Fruit fly (Drosophila melanogaster) whole organism, prepupa: ENCODE results near the gene CG7530.

ENCODE experiments used
- Blimp-1 ChIP-seq: fragments of 200-800 bp; sonication (Bioruptor generic); optimal IDR thresholded peaks from 3 replicates; lab custom pipeline; 2017; ENCODE audit warnings: missing biosample characterization, missing genetic modification characterization, mild to moderate bottlenecking, moderate library complexity, missing genetic modification reagents
- CG10631 ChIP-seq: fragments of 200-800 bp; sonication (Bioruptor generic); optimal IDR thresholded peaks from 2 replicates; lab custom pipeline; 2016; ENCODE audit warnings: missing biosample characterization, missing genetic modification characterization
- CG10669 ChIP-seq: fragments of 200-800 bp; sonication (Bioruptor generic); optimal IDR thresholded peaks from 3 replicates; lab custom pipeline; 2018; ENCODE audit warnings: missing biosample characterization, mild to moderate bottlenecking, missing genetic modification characterization, moderate library complexity
- CG11294 ChIP-seq: fragments of 200-800 bp; sonication (Bioruptor generic); IDR thresholded peaks from 2 replicates; pipeline ENCODE4 v1.3.6; 2022; ENCODE audit warnings: missing biosample characterization, missing genetic modification characterization
- CG11762 ChIP-seq: fragments of 200-800 bp; sonication (Bioruptor generic); optimal IDR thresholded peaks from 3 replicates; lab custom pipeline; 2016; ENCODE audit warnings: missing biosample characterization, missing genetic modification characterization; ENCODE audit not compliant: insufficient read depth
- CG11902 ChIP-seq: fragments of 200-800 bp; sonication (Bioruptor generic); optimal IDR thresholded peaks from 3 replicates; lab custom pipeline; 2016; ENCODE audit warnings: missing biosample characterization, missing genetic modification characterization
- CG1621 ChIP-seq: fragments of 200-800 bp; sonication (Bioruptor generic); optimal IDR thresholded peaks from 3 replicates; lab custom pipeline; 2018; ENCODE audit warnings: missing biosample characterization, mild to moderate bottlenecking, missing genetic modification characterization
- CG16779 ChIP-seq: fragments of 200-800 bp; sonication (Bioruptor generic); optimal IDR thresholded peaks from 3 replicates; lab custom pipeline; 2017; ENCODE audit warnings: missing biosample characterization, mild to moderate bottlenecking, missing genetic modification characterization
- CG3032 ChIP-seq: fragments of 200-800 bp; optimal IDR thresholded peaks from 2 replicates; lab custom pipeline; 2019; ENCODE audit warnings: missing biosample characterization, mild to moderate bottlenecking, missing genetic modification characterization, moderate library complexity
- CG31627 ChIP-seq: fragments of 200-800 bp; sonication (Bioruptor generic); optimal IDR thresholded peaks from 3 replicates; lab custom pipeline; 2016; ENCODE audit warnings: missing biosample characterization, missing genetic modification characterization
- CG32006 ChIP-seq: fragments of 200-800 bp; sonication (Bioruptor generic); optimal IDR thresholded peaks from 3 replicates; lab custom pipeline; 2017; ENCODE audit warnings: missing biosample characterization, mild to moderate bottlenecking, missing genetic modification characterization
- CG3919 ChIP-seq: fragments of 200-800 bp; sonication (Bioruptor generic); optimal IDR thresholded peaks from 3 replicates; lab custom pipeline; 2016; ENCODE audit warnings: missing biosample characterization, missing genetic modification characterization
- CG4318 ChIP-seq: fragments of 200-800 bp; sonication (Bioruptor generic); optimal IDR thresholded peaks from 3 replicates; lab custom pipeline; 2017; ENCODE audit warnings: missing biosample characterization, mild to moderate bottlenecking, missing genetic modification characterization
- CG6163 ChIP-seq: fragments of 200-800 bp; sonication (Bioruptor generic); IDR thresholded peaks from 3 replicates; pipeline ENCODE4 v1.3.6; 2022; ENCODE audit warnings: missing biosample characterization, missing genetic modification characterization
- CG6792 ChIP-seq: fragments of 200-800 bp; sonication (Bioruptor generic); optimal IDR thresholded peaks from 3 replicates; lab custom pipeline; 2016; ENCODE audit warnings: missing biosample characterization, missing genetic modification characterization
- CG6854 ChIP-seq: fragments of 200-800 bp; sonication (Bioruptor generic); optimal IDR thresholded peaks from 2 replicates; lab custom pipeline; 2017; ENCODE audit warnings: missing biosample characterization, mild to moderate bottlenecking, missing genetic modification characterization
- CG7368 ChIP-seq: fragments of 200-800 bp; sonication (Bioruptor generic); optimal IDR thresholded peaks from 3 replicates; lab custom pipeline; 2016; ENCODE audit warnings: missing biosample characterization, missing genetic modification characterization
- CG8319 ChIP-seq: fragments of 200-800 bp; sonication (Bioruptor generic); optimal IDR thresholded peaks from 3 replicates; lab custom pipeline; 2016; ENCODE audit warnings: missing biosample characterization, missing genetic modification characterization
- Eip75B ChIP-seq: fragments of 200-800 bp; sonication (Bioruptor generic); optimal IDR thresholded peaks from 3 replicates; lab custom pipeline; 2016; ENCODE audit warnings: missing biosample characterization, missing genetic modification characterization
- Eip78C ChIP-seq: fragments of 200-800 bp; sonication (Bioruptor generic); peaks from one replicate; lab custom pipeline; 2016; ENCODE audit warnings: missing biosample characterization, missing genetic modification characterization
- Eip93F ChIP-seq: fragments of 200-800 bp; sonication (Bioruptor generic); optimal IDR thresholded peaks from 2 replicates; lab custom pipeline; 2016; ENCODE audit warnings: missing biosample characterization, mild to moderate bottlenecking, missing genetic modification characterization
- Ets21C ChIP-seq: fragments of 200-800 bp; sonication (Bioruptor generic); optimal IDR thresholded peaks from 3 replicates; lab custom pipeline; 2016; ENCODE audit warnings: missing biosample characterization, missing genetic modification characterization
- Ets96B ChIP-seq: fragments of 200-800 bp; optimal IDR thresholded peaks from 2 replicates; lab custom pipeline; 2019; ENCODE audit warnings: missing biosample characterization, mild to moderate bottlenecking, missing genetic modification characterization, moderate library complexity
- Gug ChIP-seq: fragments of 200-800 bp; sonication (Bioruptor generic); IDR thresholded peaks from 2 replicates; pipeline ENCODE4 v1.3.6; 2022; ENCODE audit warnings: missing biosample characterization, missing genetic modification characterization
- Hr38 ChIP-seq: sonication (Bioruptor generic); optimal IDR thresholded peaks from 2 replicates; lab custom pipeline; 2016; ENCODE audit warnings: missing biosample characterization, missing genetic modification characterization
- Hr39 ChIP-seq: fragments of 200-800 bp; sonication (Bioruptor generic); optimal IDR thresholded peaks from 2 replicates; lab custom pipeline; 2016; ENCODE audit warnings: missing biosample characterization, missing genetic modification characterization
- Hr4 ChIP-seq: fragments of 200-800 bp; sonication (Bioruptor generic); optimal IDR thresholded peaks from 3 replicates; lab custom pipeline; 2016; ENCODE audit warnings: missing biosample characterization, missing genetic modification characterization
- Lpt ChIP-seq: fragments of 200-800 bp; sonication (Bioruptor generic); optimal IDR thresholded peaks from 3 replicates; lab custom pipeline; 2016; ENCODE audit warnings: missing biosample characterization, missing genetic modification characterization
- Met ChIP-seq: fragments of 200-800 bp; sonication (Bioruptor generic); optimal IDR thresholded peaks from 3 replicates; lab custom pipeline; 2016; ENCODE audit warnings: missing biosample characterization, missing genetic modification characterization
- OdsH ChIP-seq: fragments of 200-800 bp; sonication (Bioruptor generic); optimal IDR thresholded peaks from 3 replicates; lab custom pipeline; 2016; ENCODE audit warnings: missing biosample characterization, missing genetic modification characterization
- Smox ChIP-seq: fragments of 200-800 bp; sonication (Bioruptor generic); optimal IDR thresholded peaks from 3 replicates; lab custom pipeline; 2016; ENCODE audit warnings: missing biosample characterization, missing genetic modification characterization
- Sox102F ChIP-seq: fragments of 200-800 bp; sonication (Bioruptor generic); optimal IDR thresholded peaks from 2 replicates; lab custom pipeline; 2016; ENCODE audit warnings: missing biosample characterization, mild to moderate bottlenecking, missing genetic modification characterization
- Sox14 ChIP-seq: fragments of 200-800 bp; sonication (Bioruptor generic); optimal IDR thresholded peaks from 3 replicates; lab custom pipeline; 2016; ENCODE audit warnings: missing biosample characterization, missing genetic modification characterization
- Sox15 ChIP-seq: fragments of 200-800 bp; sonication (Bioruptor generic); optimal IDR thresholded peaks from 3 replicates; lab custom pipeline; 2016; ENCODE audit warnings: missing biosample characterization, missing genetic modification characterization
- achi ChIP-seq: fragments of 200-800 bp; sonication (Bioruptor generic); optimal IDR thresholded peaks from 3 replicates; lab custom pipeline; 2016; ENCODE audit warnings: missing biosample characterization, missing genetic modification characterization
- acj6 ChIP-seq: fragments of 200-800 bp; sonication (Bioruptor generic); optimal IDR thresholded peaks from 3 replicates; lab custom pipeline; 2016; ENCODE audit warnings: missing biosample characterization, missing genetic modification characterization
- cyc ChIP-seq: fragments of 200-800 bp; sonication (Bioruptor generic); optimal IDR thresholded peaks from 3 replicates; lab custom pipeline; 2016; ENCODE audit warnings: missing biosample characterization, missing genetic modification characterization
- dac ChIP-seq: fragments of 200-800 bp; sonication (Bioruptor generic); optimal IDR thresholded peaks from 2 replicates; lab custom pipeline; 2017; ENCODE audit warnings: missing biosample characterization, mild to moderate bottlenecking, missing genetic modification characterization
- dsx ChIP-seq: fragments of 200-800 bp; optimal IDR thresholded peaks from 3 replicates; lab custom pipeline; 2019; ENCODE audit warnings: missing biosample characterization, mild to moderate bottlenecking, missing genetic modification characterization, moderate library complexity; ENCODE audit not compliant: poor library complexity, severe bottlenecking
- eg ChIP-seq: fragments of 200-800 bp; sonication (Bioruptor generic); IDR thresholded peaks from 3 replicates; pipeline ENCODE4 v1.3.6; 2022; ENCODE audit warnings: missing biosample characterization, missing genetic modification characterization
- esn ChIP-seq: fragments of 200-800 bp; sonication (Bioruptor generic); optimal IDR thresholded peaks from 2 replicates; lab custom pipeline; 2016; ENCODE audit warnings: missing biosample characterization, mild to moderate bottlenecking, missing genetic modification characterization, moderate library complexity
- fd59A ChIP-seq: fragments of 200-800 bp; sonication (Bioruptor generic); optimal IDR thresholded peaks from 2 replicates; lab custom pipeline; 2017; ENCODE audit warnings: missing biosample characterization, mild to moderate bottlenecking, missing genetic modification characterization, missing genetic modification reagents
- fd85E ChIP-seq: fragments of 200-800 bp; sonication (Bioruptor generic); optimal IDR thresholded peaks from 3 replicates; lab custom pipeline; 2016; ENCODE audit warnings: missing biosample characterization, missing genetic modification characterization
- fkh ChIP-seq: fragments of 200-800 bp; sonication (Bioruptor generic); optimal IDR thresholded peaks from 3 replicates; lab custom pipeline; 2017; ENCODE audit warnings: missing biosample characterization, mild to moderate bottlenecking, missing genetic modification characterization, moderate library complexity
- lz ChIP-seq: fragments of 200-800 bp; sonication (Bioruptor generic); optimal IDR thresholded peaks from 3 replicates; lab custom pipeline; 2016; ENCODE audit warnings: missing biosample characterization, missing genetic modification characterization
- net ChIP-seq: fragments of 200-800 bp; sonication (Bioruptor generic); optimal IDR thresholded peaks from 3 replicates; lab custom pipeline; 2016; ENCODE audit warnings: missing biosample characterization, missing genetic modification characterization
- salr ChIP-seq, 2 experiments: fragments of 200-800 bp; sonication (Bioruptor generic); optimal IDR thresholded peaks; 3 replicates each; lab custom pipeline; 2016 to 2018; ENCODE audit warnings: missing biosample characterization in 2 of 2, missing genetic modification characterization in 2 of 2, mild to moderate bottlenecking in 1 of 2
- spab ChIP-seq: fragments of 200-800 bp; sonication (Bioruptor generic); optimal IDR thresholded peaks from 2 replicates; lab custom pipeline; 2017; ENCODE audit warnings: missing biosample characterization, mild to moderate bottlenecking, missing genetic modification characterization, missing genetic modification reagents
- topi ChIP-seq: fragments of 200-800 bp; sonication (Bioruptor generic); optimal IDR thresholded peaks from 3 replicates; lab custom pipeline; 2016; ENCODE audit warnings: missing biosample characterization, missing genetic modification characterization
- vri ChIP-seq: fragments of 200-800 bp; sonication (Bioruptor generic); optimal IDR thresholded peaks from 3 replicates; lab custom pipeline; 2016; ENCODE audit warnings: missing biosample characterization, mild to moderate bottlenecking, missing genetic modification characterization

Gene CG7530

dm6 chr3R:14720885-14721284 lies 10.4 kb downstream of the CG7530 start:
- TF ChIP-seq achi (GFP tag; lab: Kevin White, UChicago), result no peak
- TF ChIP-seq fkh (GFP tag; lab: Kevin White, UChicago), result peak; percentile 16
- TF ChIP-seq CG10669 (GFP tag; lab: Kevin White, UChicago), result no peak
- TF ChIP-seq Ets96B, result no peak
- TF ChIP-seq topi, result no peak
- no peak for TF ChIP-seq dac (GFP tag; lab: Kevin White, UChicago)
- TF ChIP-seq Hr39, result no peak
- no peak for TF ChIP-seq CG3919 (GFP tag; lab: Kevin White, UChicago)
- peak; percentile 33 for TF ChIP-seq CG32006 (GFP tag; lab: Kevin White, UChicago)
- TF ChIP-seq Eip78C (GFP tag; lab: Kevin White, UChicago), result peak; percentile 75
- TF ChIP-seq CG8319 (GFP tag; lab: Kevin White, UChicago), result no peak
- peak; percentile 32 for TF ChIP-seq Hr4 (GFP tag; lab: Kevin White, UChicago)
- TF ChIP-seq, all 60 proteins: peak for 4

- TF ChIP-seq Lpt (GFP tag; lab: Kevin White, UChicago) (peak; percentile 50), fd59A (GFP tag; lab: Kevin White, UChicago) (peak; percentile 7), OdsH (peak; percentile 59), esn (GFP tag; lab: Kevin White, UChicago) (no peak), Sox14 (GFP tag; lab: Kevin White, UChicago) (peak; percentile 26), CG16779 (tag; lab: Kevin White, UChicago) (no peak), Hr4 (GFP tag; lab: Kevin White, UChicago) (peak; percentile 82), Ets96B (no peak), CG6163 (GFP tag; lab: Robert Waterston, UW) (peak; percentile 78; the same call in 2 of the 3 replicates), eg (GFP tag; lab: Robert Waterston, UW) (peak; percentile 86), CG10631 (GFP tag; lab: Kevin White, UChicago) (peak; percentile 16), lz (GFP tag; lab: Kevin White, UChicago) (no peak), fkh (GFP tag; lab: Kevin White, UChicago) (no peak), Blimp-1 (GFP tag; lab: Kevin White, UChicago) (no peak), cyc (GFP tag; lab: Kevin White, UChicago) (no peak), Hr39 (peak; percentile 7), Smox (GFP tag; lab: Kevin White, UChicago) (no peak), Eip75B (GFP tag; lab: Kevin White, UChicago) (no peak), CG3032 (tag; lab: Kevin White, UChicago) (no peak), CG6792 (GFP tag; lab: Kevin White, UChicago) (no peak), Ets21C (GFP tag; lab: Kevin White, UChicago) (no peak), salr (GFP tag; optimal IDR thresholded peaks at IDR 0.05; lab: Kevin White, UChicago) (peak in 1 of 2 experiments; percentile 39), CG32006 (GFP tag; lab: Kevin White, UChicago) (peak; percentile 89), CG6854 (GFP tag; lab: Kevin White, UChicago) (no peak), CG1621 (tag; lab: Kevin White, UChicago) (no peak), CG31627 (GFP tag; lab: Kevin White, UChicago) (no peak), CG11902 (GFP tag; lab: Kevin White, UChicago) (no peak), CG11294 (GFP tag; lab: Robert Waterston, UW) (peak; percentile 70), spab (GFP tag; lab: Kevin White, UChicago) (no peak), CG4318 (GFP tag; lab: Kevin White, UChicago) (peak; percentile 65), vri (no peak), Eip93F (no peak), Hr38 (GFP tag; lab: Kevin White, UChicago) (peak; percentile 21), Gug (GFP tag; lab: Robert Waterston, UW) (peak; percentile 65), acj6 (GFP tag; lab: Kevin White, UChicago) (no peak), dsx (no peak), CG8319 (GFP tag; lab: Kevin White, UChicago) (no peak), Sox102F (GFP tag; lab: Kevin White, UChicago) (no peak), net (GFP tag; lab: Kevin White, UChicago) (peak; percentile 53), Met (GFP tag; lab: Kevin White, UChicago) (no peak), Sox15 (GFP tag; lab: Kevin White, UChicago) (no peak), CG11762 (no peak), fd85E (GFP tag; lab: Kevin White, UChicago) (no peak), CG7368 (no peak)
Observed at dm6 chr3R:14720130-14720529, 11.2 kb downstream of the CG7530 start.
